Worm (Caenorhabditis elegans): Measurements from ENCODE around the gene T16G12.10.

DNA sequence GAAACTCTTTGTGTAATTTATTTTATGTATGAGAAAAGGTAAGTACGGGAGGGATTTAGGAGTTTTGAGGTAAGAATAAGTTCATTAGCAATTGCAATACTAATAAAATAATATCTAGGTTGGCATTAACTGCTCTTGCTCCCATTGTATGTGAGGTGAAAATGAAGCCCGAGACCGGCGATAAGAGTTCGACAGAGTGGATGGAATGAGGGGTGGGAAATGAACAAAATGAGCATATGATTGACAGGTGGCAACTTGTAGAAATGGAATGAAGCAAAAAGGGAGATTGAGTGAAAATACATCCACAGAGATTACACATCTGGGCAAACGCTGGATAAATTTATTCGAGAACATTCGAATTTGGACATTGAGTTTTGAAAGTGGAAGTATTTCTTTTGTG lies 22.9 kb upstream of the T16G12.10 start:
- no peak for TF ChIP-seq mdl-1 (tag; optimal IDR thresholded peaks at IDR 0.05)
- TF ChIP-seq zip-2 (tag; optimal IDR thresholded peaks at IDR 0.05), result no peak
- TF ChIP-seq F49E8.2 (tag; optimal IDR thresholded peaks at IDR 0.05; ENCODE audit: borderline replicate concordance), result no peak
- no peak for TF ChIP-seq ceh-82 (tag; optimal IDR thresholded peaks at IDR 0.05)
- TF ChIP-seq pqm-1 (tag; optimal IDR thresholded peaks at IDR 0.05), result no peak
- TF ChIP-seq snpc-4 (tag; optimal IDR thresholded peaks at IDR 0.05), result no peak
- TF ChIP-seq ces-1 (GFP tag; optimal IDR thresholded peaks at IDR 0.05), result no peak
